Worm (Caenorhabditis elegans) whole organism, mixed stage, embryonic: ENCODE data around the gene nhr-124.

Source experiments
- lsy-2 ChIP-seq: fragments of 150-350 bp; optimal IDR thresholded peaks from 2 replicates; lab custom pipeline; 2014; ENCODE audit warnings: missing biosample characterization, missing genetic modification characterization
- snpc-4 ChIP-seq: fragments of 150-350 bp; optimal IDR thresholded peaks from 2 replicates; lab custom pipeline; 2014; ENCODE audit warnings: missing biosample characterization, missing genetic modification characterization
- tbx-8 ChIP-seq: fragments of 200-800 bp; sonication (Bioruptor generic); optimal IDR thresholded peaks from 2 replicates; lab custom pipeline; 2018; ENCODE audit warnings: mild to moderate bottlenecking, missing genetic modification characterization, moderate library complexity, missing compliant biosample characterization
- unc-62 ChIP-seq: fragments of 150-350 bp; optimal IDR thresholded peaks from 2 replicates; lab custom pipeline; 2014; ENCODE audit warnings: missing biosample characterization, missing genetic modification reagents, missing genetic modification characterization

- no peak for TF ChIP-seq tbx-8 (GFP tag; lab: Kevin White, UChicago)
- TF ChIP-seq lsy-2 (tag; lab: Kevin White, UChicago), result no peak
- no peak for TF ChIP-seq unc-62
- TF ChIP-seq snpc-4 (tag; lab: Kevin White, UChicago), result no peak
These were observed 3.1 kb upstream of the nhr-124 start, which contains the start of gene C17E7.13 for ce11 chrV:3889113-3889512.
